Fruit fly (Drosophila melanogaster) whole organism, pupa: ENCODE results near the gene CG4101.
A peak's percentile ranks its signal among the peaks of the same experiment; 100 is the strongest.
"Not testable (repeated sequence)": the region's sequence is repeated elsewhere in the genome, so short reads cannot be mapped to it uniquely, and the experiment has no call there.

Source experiments
- CG10348 ChIP-seq: fragments of 200-800 bp; sonication (Bioruptor generic); IDR thresholded peaks from 2 replicates; pipeline ENCODE4 v1.3.6; 2022; ENCODE audit warnings: missing biosample characterization, missing genetic modification characterization
- CG12605 ChIP-seq: fragments of 200-800 bp; sonication (Bioruptor generic); IDR thresholded peaks from 2 replicates; pipeline ENCODE4 v1.3.6; 2022; ENCODE audit warnings: missing biosample characterization, missing genetic modification characterization
- CG13204 ChIP-seq: fragments of 200-800 bp; sonication (Bioruptor generic); optimal IDR thresholded peaks from 2 replicates; lab custom pipeline; 2018; ENCODE audit warnings: missing biosample characterization, mild to moderate bottlenecking, missing genetic modification characterization, moderate library complexity
- CG14655 ChIP-seq: fragments of 200-800 bp; sonication (Bioruptor generic); optimal IDR thresholded peaks from 3 replicates; lab custom pipeline; 2017; ENCODE audit warnings: mild to moderate bottlenecking, missing biosample characterization, missing genetic modification reagents, missing genetic modification characterization
- CG15710 ChIP-seq: fragments of 200-800 bp; sonication (Bioruptor generic); optimal IDR thresholded peaks from 2 replicates; lab custom pipeline; 2018; ENCODE audit warnings: missing biosample characterization, mild to moderate bottlenecking, missing genetic modification characterization, moderate library complexity
- CG17806 ChIP-seq: fragments of 200-800 bp; sonication (Bioruptor generic); optimal IDR thresholded peaks from 2 replicates; lab custom pipeline; 2018; ENCODE audit warnings: missing biosample characterization, mild to moderate bottlenecking, missing genetic modification characterization, moderate library complexity
- CG32121 ChIP-seq: fragments of 200-800 bp; sonication (Bioruptor generic); IDR thresholded peaks from 2 replicates; pipeline ENCODE4 v1.3.6; 2022; ENCODE audit warnings: missing biosample characterization, missing genetic modification characterization
- CG34367 ChIP-seq: fragments of 200-800 bp; sonication (Bioruptor generic); optimal IDR thresholded peaks from 2 replicates; lab custom pipeline; 2018; ENCODE audit warnings: missing biosample characterization, mild to moderate bottlenecking, missing genetic modification characterization
- CG4496 ChIP-seq: fragments of 200-800 bp; sonication (Bioruptor generic); IDR thresholded peaks from 3 replicates; pipeline ENCODE4 v1.3.6; 2022; ENCODE audit warnings: missing biosample characterization, missing genetic modification characterization
- CG8159 ChIP-seq: fragments of 200-800 bp; sonication (Bioruptor generic); optimal IDR thresholded peaks from 3 replicates; lab custom pipeline; 2018; ENCODE audit warnings: missing biosample characterization, mild to moderate bottlenecking, missing genetic modification characterization, moderate library complexity
- CG8301 ChIP-seq: fragments of 200-800 bp; sonication (Bioruptor generic); optimal IDR thresholded peaks from 2 replicates; lab custom pipeline; 2018; ENCODE audit warnings: missing biosample characterization, mild to moderate bottlenecking, missing genetic modification characterization
- CG9948 ChIP-seq: fragments of 200-800 bp; sonication (Bioruptor generic); optimal IDR thresholded peaks from 2 replicates; lab custom pipeline; 2018; ENCODE audit warnings: missing biosample characterization, mild to moderate bottlenecking, missing genetic modification characterization, moderate library complexity
- D1 ChIP-seq: fragments of 200-800 bp; sonication (Bioruptor generic); optimal IDR thresholded peaks from 2 replicates; lab custom pipeline; 2018; ENCODE audit warnings: missing biosample characterization, mild to moderate bottlenecking, missing genetic modification characterization, moderate library complexity
- EcR ChIP-seq: fragments of 200-800 bp; sonication (Bioruptor generic); optimal IDR thresholded peaks from 3 replicates; lab custom pipeline; 2019; ENCODE audit warnings: missing biosample characterization, missing genetic modification characterization, mild to moderate bottlenecking, moderate library complexity, missing genetic modification reagents
- Ets98B ChIP-seq: fragments of 200-800 bp; sonication (Bioruptor generic); IDR thresholded peaks from 2 replicates; pipeline ENCODE4 v1.3.6; 2022; ENCODE audit warnings: missing biosample characterization, missing genetic modification characterization
- Pif1A ChIP-seq: fragments of 200-800 bp; sonication (Bioruptor generic); optimal IDR thresholded peaks from 3 replicates; lab custom pipeline; 2016; ENCODE audit warnings: missing biosample characterization, missing genetic modification characterization
- Pif1B ChIP-seq: fragments of 200-800 bp; sonication (Bioruptor generic); optimal IDR thresholded peaks from 3 replicates; lab custom pipeline; 2016; ENCODE audit warnings: missing biosample characterization, missing genetic modification characterization
- Snoo ChIP-seq: fragments of 200-800 bp; sonication (Bioruptor generic); optimal IDR thresholded peaks from 3 replicates; lab custom pipeline; 2017; ENCODE audit warnings: missing biosample characterization, mild to moderate bottlenecking, missing genetic modification characterization, inconsistent platforms
- fd96Ca ChIP-seq: fragments of 200-800 bp; sonication (Bioruptor generic); IDR thresholded peaks from 3 replicates; pipeline ENCODE4 v1.3.6; 2022; ENCODE audit warnings: missing biosample characterization, missing genetic modification characterization
- gl ChIP-seq: fragments of 200-800 bp; sonication (Bioruptor generic); optimal IDR thresholded peaks from 2 replicates; lab custom pipeline; 2018; ENCODE audit warnings: missing biosample characterization, mild to moderate bottlenecking, missing genetic modification characterization
- rn ChIP-seq: fragments of 200-800 bp; sonication (Bioruptor generic); IDR thresholded peaks from 2 replicates; pipeline ENCODE4 v1.3.6; 2022; ENCODE audit warnings: missing biosample characterization, missing genetic modification characterization

CG4101 gene

dm6 chr3L:16571014-16571738 is 41.1 kb upstream of the CG4101 start:
- no peak for TF ChIP-seq CG32121 (GFP tag; lab: Robert Waterston, UW)
- TF ChIP-seq CG4496 (GFP tag; lab: Robert Waterston, UW) = 0 out of 3 replicates have a peak, but pooled peaks have one; percentile 6
- TF ChIP-seq CG8301 (tag; lab: Kevin White, UChicago) = peak; percentile 7

dm6 chr3L:16571739-16572063 is 40.6 kb upstream of the CG4101 start:
- TF ChIP-seq CG4496 (GFP tag; lab: Robert Waterston, UW) = no peak
- TF ChIP-seq rn = no peak
- no peak for TF ChIP-seq CG32121 (GFP tag; lab: Robert Waterston, UW)

dm6 chr3L:16572208-16572607 is 40.1 kb upstream of the CG4101 start:
- 0 out of 2 replicates have a peak, but pooled peaks have one; percentile 17 for TF ChIP-seq CG32121 (GFP tag; lab: Robert Waterston, UW)
- TF ChIP-seq fd96Ca (GFP tag; lab: Robert Waterston, UW) = no peak
- TF ChIP-seq Snoo = no peak
- TF ChIP-seq Ets98B (GFP tag; lab: Robert Waterston, UW) = peak; percentile 41; the same call in 1 of the 2 replicates

DNA sequence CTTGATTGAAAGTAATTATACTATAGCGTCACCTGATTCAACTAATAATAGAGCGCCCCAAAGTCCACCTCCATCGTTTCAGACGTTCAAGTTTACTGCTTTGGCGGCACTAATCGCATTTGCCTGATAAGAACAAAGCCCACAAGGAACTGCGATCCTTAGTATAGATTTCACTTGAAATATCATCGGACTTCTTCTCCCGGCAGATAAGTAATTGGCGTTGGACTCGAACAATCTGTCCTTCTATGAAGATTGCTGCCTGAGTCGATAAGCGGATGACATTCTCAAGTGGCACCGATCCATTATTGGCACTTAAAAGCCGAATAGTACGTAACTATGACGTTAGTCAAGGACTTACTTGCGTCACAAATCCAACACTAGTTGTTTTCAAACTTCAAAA is 39.1 kb upstream of the CG4101 start, which contains the start of gene Mipp1:
TSS of gene Mipp1 (minus strand) at position 101 of the 400 bp plus-strand sequence.
- TF ChIP-seq CG10348 (GFP tag; lab: Robert Waterston, UW); CG9948 (tag; lab: Kevin White, UChicago); EcR (GFP tag; lab: Kevin White, UChicago): not testable (repeated sequence)
- TF ChIP-seq, all 21 proteins: peak for 0; not testable (repeated sequence) for 21

DNA sequence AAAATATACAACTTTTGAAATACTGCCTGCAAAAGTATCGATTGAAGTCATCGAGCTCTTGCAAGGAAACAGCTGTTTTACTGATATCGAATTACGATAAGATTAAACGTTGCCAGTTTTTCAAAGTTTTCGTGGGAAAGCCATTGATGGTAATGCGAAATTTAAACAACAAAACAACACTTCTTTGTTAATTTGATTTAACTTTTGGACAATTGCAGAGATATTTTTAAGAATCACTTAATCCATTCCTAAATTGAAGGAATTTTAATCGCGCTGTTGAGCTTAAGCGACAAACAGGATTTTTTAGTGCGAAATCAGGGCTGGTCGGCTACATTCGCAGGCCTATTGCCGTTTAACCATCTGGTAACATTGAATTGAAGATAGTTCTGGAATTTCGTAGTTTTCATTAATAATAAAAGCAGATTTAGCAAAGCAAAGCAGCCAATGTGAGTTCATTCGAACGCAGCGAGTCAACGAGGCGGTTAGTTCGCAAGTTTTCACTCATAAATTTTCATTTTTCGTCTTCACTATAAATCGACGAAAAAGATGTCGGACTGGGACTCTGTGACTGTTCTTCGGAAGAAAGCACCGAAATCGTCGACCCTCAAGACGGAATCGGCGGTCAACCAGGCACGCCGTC is 37.9 kb upstream of the CG4101 start, which contains the start of gene mbf1:
TSS of gene mbf1 (plus strand) at position 130 of the 640 bp plus-strand sequence.
- no peak for TF ChIP-seq CG34367 (tag; lab: Kevin White, UChicago)
- no peak for TF ChIP-seq Pif1A (GFP tag; lab: Kevin White, UChicago)
- no peak for TF ChIP-seq CG4496 (GFP tag; lab: Robert Waterston, UW)
- no peak for TF ChIP-seq CG12605 (GFP tag; lab: Robert Waterston, UW)
- no peak for TF ChIP-seq CG8301 (tag; lab: Kevin White, UChicago)
- TF ChIP-seq CG14655 = no peak
- no peak for TF ChIP-seq gl (tag; lab: Kevin White, UChicago)
- TF ChIP-seq EcR (GFP tag; lab: Kevin White, UChicago) = no peak
- TF ChIP-seq CG17806 = no peak
- no peak for TF ChIP-seq CG10348 (GFP tag; lab: Robert Waterston, UW)
- no peak for TF ChIP-seq CG8159
- TF ChIP-seq CG9948 (tag; lab: Kevin White, UChicago) = no peak
- no peak for TF ChIP-seq fd96Ca (GFP tag; lab: Robert Waterston, UW)
- TF ChIP-seq CG13204 = no peak
- no peak for TF ChIP-seq D1
- no peak for TF ChIP-seq Snoo
- TF ChIP-seq rn = no peak
- TF ChIP-seq CG32121 (GFP tag; lab: Robert Waterston, UW) = no peak
- no peak for TF ChIP-seq Pif1B

dm6 chr3L:16580049-16580448 is 32.2 kb upstream of the CG4101 start, which contains the start of gene nxf2:
Gene nxf2, minus strand, starts transcription at chr3L:16580306.
- TF ChIP-seq CG10348 (GFP tag; lab: Robert Waterston, UW) (no peak), CG13204 (no peak), CG15710 (tag; lab: Kevin White, UChicago) (no peak), rn (no peak), Pif1B (no peak)

- TF ChIP-seq CG8159 (no peak), CG15710 (tag; lab: Kevin White, UChicago) (peak; percentile 36), D1 (no peak), EcR (GFP tag; lab: Kevin White, UChicago) (no peak), Snoo (peak; percentile 33), CG32121 (GFP tag; lab: Robert Waterston, UW) (no peak), CG9948 (tag; lab: Kevin White, UChicago) (peak; percentile 2), CG14655 (no peak), CG34367 (tag; lab: Kevin White, UChicago) (peak; percentile 17), Ets98B (GFP tag; lab: Robert Waterston, UW) (peak; percentile 17; the same call in 1 of the 2 replicates), CG12605 (GFP tag; lab: Robert Waterston, UW) (no peak), CG4496 (GFP tag; lab: Robert Waterston, UW) (no peak), rn (no peak), CG8301 (tag; lab: Kevin White, UChicago) (peak; percentile 41), CG10348 (GFP tag; lab: Robert Waterston, UW) (no peak)
- TF ChIP-seq, all 21 proteins: peak for 6
Observed at dm6 chr3L:16581201-16581705, 31.0 kb upstream of the CG4101 start, which contains the start of gene Smn. Gene Smn, minus strand, starts transcription at chr3L:16581547.
